Worm (Caenorhabditis elegans) whole organism, L1 larva: ENCODE data around the gene rpn-6.1.

Experiments used
- Y116A8C.19 ChIP-seq: sonication (generic microtip); optimal IDR thresholded peaks from 2 replicates; lab custom pipeline; 2016; ENCODE audit warnings: missing compliant biosample characterization, missing genetic modification characterization, borderline replicate concordance
- aha-1 ChIP-seq: fragments of 150-350 bp; optimal IDR thresholded peaks from 2 replicates; lab custom pipeline; 2014; ENCODE audit warnings: missing biosample characterization, missing genetic modification characterization
- blmp-1 ChIP-seq: fragments of 150-350 bp; optimal IDR thresholded peaks from 2 replicates; lab custom pipeline; 2014; ENCODE audit warnings: missing biosample characterization, missing genetic modification characterization
- ceh-63 ChIP-seq: fragments of 200-800 bp; sonication (Bioruptor generic); optimal IDR thresholded peaks from 2 replicates; lab custom pipeline; 2018; ENCODE audit warnings: mild to moderate bottlenecking, missing genetic modification characterization, missing compliant biosample characterization
- ceh-8 ChIP-seq: fragments of 200-800 bp; sonication (Bioruptor generic); optimal IDR thresholded peaks from 2 replicates; lab custom pipeline; 2018; ENCODE audit warnings: mild to moderate bottlenecking, missing genetic modification characterization, moderate library complexity, missing compliant biosample characterization
- ceh-88 ChIP-seq: fragments of 200-800 bp; sonication (Bioruptor generic); IDR thresholded peaks from 2 replicates; pipeline ENCODE4 v1.3.6; 2022; ENCODE audit warnings: missing genetic modification characterization, missing compliant biosample characterization
- ces-1 ChIP-seq: fragments of 150-350 bp; optimal IDR thresholded peaks from 2 replicates; lab custom pipeline; 2014; ENCODE audit warnings: missing biosample characterization, missing genetic modification reagents, missing genetic modification characterization
- dsc-1 ChIP-seq: sonication (generic microtip); optimal IDR thresholded peaks from 2 replicates; lab custom pipeline; 2016; ENCODE audit warnings: mild to moderate bottlenecking, missing genetic modification characterization, missing compliant biosample characterization
- elt-3 ChIP-seq, 6 experiments: fragments of 150-350 bp in 1 of 6; sonication (generic microtip); optimal IDR thresholded peaks; 2 replicates each; lab custom pipeline; 2017 to 2018; ENCODE audit warnings: missing biosample characterization in 6 of 6, missing genetic modification characterization in 6 of 6, inconsistent platforms in 1 of 6
- fkh-4 ChIP-seq: sonication (generic microtip); optimal IDR thresholded peaks from 2 replicates; lab custom pipeline; 2016; ENCODE audit warnings: missing compliant biosample characterization, missing genetic modification characterization, borderline replicate concordance
- fkh-8 ChIP-seq: sonication (generic microtip); optimal IDR thresholded peaks from 2 replicates; lab custom pipeline; 2016; ENCODE audit warnings: mild to moderate bottlenecking, missing genetic modification characterization, missing compliant biosample characterization
- fos-1 ChIP-seq: fragments of 150-350 bp; optimal IDR thresholded peaks from 2 replicates; lab custom pipeline; 2014; ENCODE audit warnings: missing biosample characterization, missing genetic modification characterization
- irx-1 ChIP-seq: sonication (generic microtip); optimal IDR thresholded peaks from 2 replicates; lab custom pipeline; 2016; ENCODE audit warnings: missing genetic modification characterization, missing compliant biosample characterization
- isw-1 ChIP-seq: fragments of 200-800 bp; sonication (Bioruptor generic); IDR thresholded peaks from 2 replicates; pipeline ENCODE4 v1.3.6; 2022; ENCODE audit warnings: missing genetic modification characterization, missing compliant biosample characterization
- lin-14 ChIP-seq: fragments of 200-800 bp; sonication (Bioruptor generic); optimal IDR thresholded peaks from 2 replicates; lab custom pipeline; 2018; ENCODE audit warnings: mild to moderate bottlenecking, missing genetic modification characterization, moderate library complexity, missing compliant biosample characterization
- lin-15B ChIP-seq: fragments of 150-350 bp; sonication (generic microtip); optimal IDR thresholded peaks from 3 replicates; lab custom pipeline; 2014; ENCODE audit warnings: missing biosample characterization, missing genetic modification characterization
- lir-3 ChIP-seq: sonication (generic microtip); optimal IDR thresholded peaks from 2 replicates; lab custom pipeline; 2016; ENCODE audit warnings: mild to moderate bottlenecking, missing genetic modification characterization, moderate library complexity, missing compliant biosample characterization; ENCODE audit not compliant: poor library complexity
- lsy-2 ChIP-seq, 2 experiments: fragments of 150-350 bp; optimal IDR thresholded peaks; 2 replicates each; lab custom pipeline; 2014; ENCODE audit warnings: missing biosample characterization in 2 of 2, missing genetic modification characterization in 2 of 2
- mdl-1 ChIP-seq, 2 experiments: fragments of 150-350 bp; optimal IDR thresholded peaks; 2 replicates each; lab custom pipeline; 2014 to 2017; ENCODE audit warnings: missing biosample characterization in 2 of 2, missing genetic modification characterization in 2 of 2, inconsistent platforms in 1 of 2
- mef-2 ChIP-seq: fragments of 150-350 bp; optimal IDR thresholded peaks from 2 replicates; lab custom pipeline; 2014; ENCODE audit warnings: missing biosample characterization, missing genetic modification characterization
- nhr-19 ChIP-seq: fragments of 200-800 bp; sonication (Bioruptor generic); conservative IDR thresholded peaks from 2 replicates; pipeline ENCODE4 v1.3.6; 2022; ENCODE audit warnings: missing genetic modification characterization, missing compliant biosample characterization
- nhr-20 ChIP-seq: sonication (generic microtip); optimal IDR thresholded peaks from 2 replicates; lab custom pipeline; 2016; ENCODE audit warnings: mild to moderate bottlenecking, missing genetic modification characterization, missing compliant biosample characterization
- nhr-237 ChIP-seq: fragments of 150-350 bp; optimal IDR thresholded peaks from 2 replicates; lab custom pipeline; 2014; ENCODE audit warnings: missing biosample characterization, missing genetic modification characterization
- nhr-71 ChIP-seq: sonication (generic microtip); optimal IDR thresholded peaks from 2 replicates; lab custom pipeline; 2016; ENCODE audit warnings: mild to moderate bottlenecking, missing genetic modification characterization, moderate library complexity, missing compliant biosample characterization
- nhr-77 ChIP-seq: fragments of 150-350 bp; optimal IDR thresholded peaks from 2 replicates; lab custom pipeline; 2014; ENCODE audit warnings: missing biosample characterization, missing genetic modification characterization
- nhr-84 ChIP-seq: sonication (generic microtip); optimal IDR thresholded peaks from 2 replicates; lab custom pipeline; 2017; ENCODE audit warnings: missing biosample characterization, missing genetic modification characterization
- nhr-85 ChIP-seq: sonication (generic microtip); peaks from one replicate; lab custom pipeline; 2016; ENCODE audit warnings: missing genetic modification characterization, inconsistent platforms, missing compliant biosample characterization
- pag-3 ChIP-seq: sonication (generic microtip); optimal IDR thresholded peaks from 2 replicates; lab custom pipeline; 2017; ENCODE audit warnings: missing genetic modification characterization, mild to moderate bottlenecking, missing compliant biosample characterization, antibody characterized with exemption, borderline replicate concordance; ENCODE audit not compliant: insufficient read depth
- skn-1 ChIP-seq: fragments of 150-350 bp; optimal IDR thresholded peaks from 2 replicates; lab custom pipeline; 2014; ENCODE audit warnings: missing biosample characterization, missing genetic modification characterization
- snu-23 ChIP-seq: sonication (generic microtip); optimal IDR thresholded peaks from 2 replicates; lab custom pipeline; 2016; ENCODE audit warnings: missing genetic modification characterization, missing compliant biosample characterization
- sox-4 ChIP-seq: sonication (generic microtip); optimal IDR thresholded peaks from 2 replicates; lab custom pipeline; 2016; ENCODE audit warnings: missing genetic modification characterization, missing compliant biosample characterization
- tbx-2 ChIP-seq: sonication (generic microtip); optimal IDR thresholded peaks from 2 replicates; lab custom pipeline; 2016; ENCODE audit warnings: missing genetic modification characterization, missing compliant biosample characterization
- unc-130 ChIP-seq: fragments of 150-350 bp; optimal IDR thresholded peaks from 2 replicates; lab custom pipeline; 2017; ENCODE audit warnings: missing biosample characterization, missing genetic modification characterization, inconsistent platforms
- unc-86 ChIP-seq: sonication (generic microtip); optimal IDR thresholded peaks from 2 replicates; lab custom pipeline; 2016; ENCODE audit warnings: missing genetic modification characterization, missing compliant biosample characterization
- vab-15 ChIP-seq: sonication (generic microtip); optimal IDR thresholded peaks from 2 replicates; lab custom pipeline; 2017; ENCODE audit warnings: missing genotype, mild to moderate bottlenecking, missing genetic modification characterization, missing compliant biosample characterization
- zag-1 ChIP-seq: fragments of 150-350 bp; optimal IDR thresholded peaks from 2 replicates; lab custom pipeline; 2014; ENCODE audit warnings: missing biosample characterization, missing genetic modification characterization
- ztf-11 ChIP-seq, 2 experiments: sonication (generic microtip); optimal IDR thresholded peaks; 2 replicates each; lab custom pipeline; 2016 to 2017; ENCODE audit warnings: missing genetic modification characterization in 2 of 2, missing biosample characterization in 1 of 2, missing compliant biosample characterization in 1 of 2
- ztf-4 ChIP-seq: fragments of 150-350 bp; optimal IDR thresholded peaks from 2 replicates; lab custom pipeline; 2014; ENCODE audit warnings: missing biosample characterization, missing genetic modification characterization

rpn-6.1 gene

ce11 chrIII:6961937-6962504, at the start of gene rpn-6.1, which contains the start of gene F57B9.1 (continued):
- TF ChIP-seq unc-130: no peak
- peak; percentile 36 for TF ChIP-seq snu-23 (GFP tag; lab: Kevin White, UChicago)
- TF ChIP-seq skn-1 (tag; lab: Kevin White, UChicago): no peak
- no peak for TF ChIP-seq aha-1 (tag; lab: Kevin White, UChicago)
- peak; percentile 29 for TF ChIP-seq nhr-20 (tag; lab: Kevin White, UChicago)
- no peak for TF ChIP-seq fos-1
- TF ChIP-seq mdl-1 (tag; optimal IDR thresholded peaks at IDR 0.05; lab: Kevin White, UChicago): no peak
- TF ChIP-seq zag-1 (tag; lab: Kevin White, UChicago): no peak
- TF ChIP-seq nhr-85 (tag; lab: Kevin White, UChicago): peak; percentile 49
- no peak for TF ChIP-seq ceh-63

ce11 chrIII:7008836-7009235, 47.0 kb upstream of the rpn-6.1 start, which contains the start of gene lgc-38:
Gene lgc-38 (plus strand): TSS chrIII:7009136.
- TF ChIP-seq ceh-88 (GFP tag; lab: Robert Waterston, UW) (no peak), fkh-8 (tag; lab: Kevin White, UChicago) (no peak), lin-14 (peak; percentile 7), skn-1 (tag; lab: Kevin White, UChicago) (no peak), unc-130 (no peak), isw-1 (GFP tag; lab: Robert Waterston, UW) (no peak), ces-1 (GFP tag; lab: Kevin White, UChicago) (no peak), nhr-19 (GFP tag; lab: Robert Waterston, UW) (no peak)

ce11 chrIII:7005350-7005749, 43.5 kb upstream of the rpn-6.1 start, which contains the start of gene C06E8.5:
Gene C06E8.5 (minus strand): TSS chrIII:7005450.
- no peak for TF ChIP-seq lir-3
- TF ChIP-seq skn-1 (tag; lab: Kevin White, UChicago): no peak
- TF ChIP-seq vab-15 (tag; lab: Kevin White, UChicago): no peak
- TF ChIP-seq dsc-1: no peak
- TF ChIP-seq lsy-2 (tag; optimal IDR thresholded peaks at IDR 0.05; lab: Kevin White, UChicago): no peak
- no peak for TF ChIP-seq fkh-4 (tag; lab: Kevin White, UChicago)
- TF ChIP-seq ztf-11 (tag; optimal IDR thresholded peaks at IDR 0.05; lab: Kevin White, UChicago): no peak

- TF ChIP-seq ztf-4 (tag; lab: Kevin White, UChicago) (no peak), lsy-2 (tag; optimal IDR thresholded peaks at IDR 0.05; lab: Kevin White, UChicago) (no peak), nhr-237 (tag; lab: Kevin White, UChicago) (no peak), vab-15 (tag; lab: Kevin White, UChicago) (no peak), irx-1 (tag; lab: Kevin White, UChicago) (no peak), sox-4 (no peak)
- TF ChIP-seq, all 84 proteins: peak for 0
Measured at ce11 chrIII:7002143-7002542, 40.3 kb upstream of the rpn-6.1 start.

- TF ChIP-seq vab-15 (tag; lab: Kevin White, UChicago) (no peak), snu-23 (GFP tag; lab: Kevin White, UChicago) (peak; percentile 11), nhr-237 (tag; lab: Kevin White, UChicago) (no peak), nhr-20 (tag; lab: Kevin White, UChicago) (peak; percentile 21), ceh-8 (no peak), lin-14 (peak; percentile 47), nhr-19 (GFP tag; lab: Robert Waterston, UW) (peak; percentile 26; the same call in 1 of the 2 replicates), mef-2 (tag; lab: Kevin White, UChicago) (no peak), elt-3 (tag; optimal IDR thresholded peaks at IDR 0.05; lab: Kevin White, UChicago) (peak in 3 of 6 experiments; percentile 34 to 45 (median 35)), nhr-85 (tag; lab: Kevin White, UChicago) (peak; percentile 25), pag-3 (tag; lab: Kevin White, UChicago) (no peak), tbx-2 (tag; lab: Kevin White, UChicago) (peak; percentile 18), Y116A8C.19 (no peak), unc-86 (tag; lab: Kevin White, UChicago) (no peak), lsy-2 (tag; optimal IDR thresholded peaks at IDR 0.05; lab: Kevin White, UChicago) (peak in 1 of 2 experiments; percentile 23), nhr-77 (tag; lab: Kevin White, UChicago) (no peak), nhr-71 (tag; lab: Kevin White, UChicago) (peak; percentile 19), nhr-84 (no peak), mdl-1 (tag; optimal IDR thresholded peaks at IDR 0.05; lab: Kevin White, UChicago) (no peak), blmp-1 (tag; lab: Kevin White, UChicago) (peak; percentile 81), lin-15B (tag; lab: Kevin White, UChicago) (no peak)
Measured at ce11 chrIII:6993179-6993578, 31.4 kb upstream of the rpn-6.1 start.
